Fruit fly (Drosophila melanogaster): ENCODE measurements around the gene dpr16.

dpr16 gene

dm6 chr3R:5209481-5209880 lies 58.8 kb downstream of the dpr16 start (continued):
- peak; percentile 7 for TF ChIP-seq gcm (GFP tag; optimal IDR thresholded peaks at IDR 0.05)
- TF ChIP-seq Dref (GFP tag; IDR thresholded peaks at IDR 0.05), result no peak
- TF ChIP-seq pzg (GFP tag; optimal IDR thresholded peaks at IDR 0.05), result no peak
- no peak for TF ChIP-seq CG4730 (GFP tag; IDR thresholded peaks at IDR 0.05)
- TF ChIP-seq so (GFP tag; IDR thresholded peaks at IDR 0.05), result no peak
- TF ChIP-seq Sry-β (GFP tag; optimal IDR thresholded peaks at IDR 0.05), result no peak
- peak; percentile 14 for TF ChIP-seq zen (tag; optimal IDR thresholded peaks at IDR 0.05)
- no peak for TF ChIP-seq CG3847 (GFP tag; IDR thresholded peaks at IDR 0.05)
- TF ChIP-seq Dll (GFP tag; IDR thresholded peaks at IDR 0.05; ENCODE audit: partially characterized antibody), result no peak
- no peak for TF ChIP-seq ERR (GFP tag; optimal IDR thresholded peaks at IDR 0.05)
- TF ChIP-seq CG2199 (GFP tag; IDR thresholded peaks at IDR 0.05), result no peak
- TF ChIP-seq CG14441 (GFP tag; IDR thresholded peaks at IDR 0.05), result peak; percentile 31; the same call in 1 of the 2 replicates
- TF ChIP-seq Bteb2 (GFP tag; optimal IDR thresholded peaks at IDR 0.05), result no peak
- TF ChIP-seq Deaf1 (tag; optimal IDR thresholded peaks at IDR 0.05), result no peak
- peak; percentile 8 for TF ChIP-seq Sox100B (GFP tag; optimal IDR thresholded peaks at IDR 0.05)
- TF ChIP-seq Bdp1 (GFP tag; optimal IDR thresholded peaks at IDR 0.05), result no peak
- TF ChIP-seq Dip2 (GFP tag; IDR thresholded peaks at IDR 0.05), result no peak
- no peak for TF ChIP-seq slou (GFP tag; optimal IDR thresholded peaks at IDR 0.05)
- TF ChIP-seq Dip3 (GFP tag; optimal IDR thresholded peaks at IDR 0.05), result no peak
- no peak for TF ChIP-seq E2f2 (GFP tag; IDR thresholded peaks at IDR 0.05)
- TF ChIP-seq CG10654 (GFP tag; optimal IDR thresholded peaks at IDR 0.05), result no peak
- peak; percentile 44 for TF ChIP-seq CG17829 (tag; optimal IDR thresholded peaks at IDR 0.05)
- no peak for TF ChIP-seq CG43689 (GFP tag; IDR thresholded peaks at IDR 0.05)
- TF ChIP-seq mld (GFP tag; IDR thresholded peaks at IDR 0.05; ENCODE audit: partially characterized antibody), result no peak
- TF ChIP-seq HLH54F (GFP tag; optimal IDR thresholded peaks at IDR 0.05), result no peak
- TF ChIP-seq eyg (GFP tag; optimal IDR thresholded peaks at IDR 0.05), result no peak
- TF ChIP-seq CG4424 (GFP tag; optimal IDR thresholded peaks at IDR 0.05), result peak; percentile 1
- no peak for TF ChIP-seq CG8281 (tag; optimal IDR thresholded peaks at IDR 0.05)
- TF ChIP-seq CG16815 (GFP tag; optimal IDR thresholded peaks at IDR 0.05), result no peak
- no peak for TF ChIP-seq sug (tag; optimal IDR thresholded peaks at IDR 0.05)
- peak; percentile 49; the same call in 1 of the 3 replicates for TF ChIP-seq otp (GFP tag; IDR thresholded peaks at IDR 0.05)
- peak; percentile 60 for TF ChIP-seq CG18262 (tag; optimal IDR thresholded peaks at IDR 0.05)
- no peak for TF ChIP-seq D (optimal IDR thresholded peaks at IDR 0.05)
- TF ChIP-seq D (GFP tag; optimal IDR thresholded peaks at IDR 0.05), result peak; percentile 43
- no peak for TF ChIP-seq Spps (tag; optimal IDR thresholded peaks at IDR 0.05)
- TF ChIP-seq chn (GFP tag; optimal IDR thresholded peaks at IDR 0.05), result no peak
- 0 out of 3 replicates have a peak, but pooled peaks have one; percentile 34 for TF ChIP-seq Aef1 (GFP tag; IDR thresholded peaks at IDR 0.05)
- no peak for TF ChIP-seq CG14667 (GFP tag; IDR thresholded peaks at IDR 0.05)
- peak; percentile 66 for TF ChIP-seq Awh (GFP tag; IDR thresholded peaks at IDR 0.05)
- TF ChIP-seq phol (tag; optimal IDR thresholded peaks at IDR 0.05), result peak; percentile 60
- TF ChIP-seq CG2678 (tag; optimal IDR thresholded peaks at IDR 0.05), result peak; percentile 47
- TF ChIP-seq Side (GFP tag; optimal IDR thresholded peaks at IDR 0.05), result no peak
- peak; percentile 25 for TF ChIP-seq Chrac-16 (GFP tag; optimal IDR thresholded peaks at IDR 0.05)
- no peak for TF ChIP-seq CG8765 (GFP tag; IDR thresholded peaks at IDR 0.05)
- no peak for TF ChIP-seq insv (GFP tag; optimal IDR thresholded peaks at IDR 0.05)
- TF ChIP-seq dm (GFP tag; optimal IDR thresholded peaks at IDR 0.05), result no peak
- TF ChIP-seq HLH4C (GFP tag; IDR thresholded peaks at IDR 0.05; ENCODE audit: partially characterized antibody), result no peak
- TF ChIP-seq CG2875 (GFP tag; optimal IDR thresholded peaks at IDR 0.05), result peak; percentile 1
- TF ChIP-seq gce (GFP tag; IDR thresholded peaks at IDR 0.05), result peak; percentile 57; the same call in 1 of the 3 replicates
- peak; percentile 91 for TF ChIP-seq Ets65A (GFP tag)
- no peak for TF ChIP-seq CG2889 (GFP tag; IDR thresholded peaks at IDR 0.05)
- no peak for TF ChIP-seq Atf3 (GFP tag; optimal IDR thresholded peaks at IDR 0.05)

Measured in whole organism, embryonic.